Worm (Caenorhabditis elegans): Measurements from ENCODE around the gene W04E12.9.

The W04E12.9 gene

DNA sequence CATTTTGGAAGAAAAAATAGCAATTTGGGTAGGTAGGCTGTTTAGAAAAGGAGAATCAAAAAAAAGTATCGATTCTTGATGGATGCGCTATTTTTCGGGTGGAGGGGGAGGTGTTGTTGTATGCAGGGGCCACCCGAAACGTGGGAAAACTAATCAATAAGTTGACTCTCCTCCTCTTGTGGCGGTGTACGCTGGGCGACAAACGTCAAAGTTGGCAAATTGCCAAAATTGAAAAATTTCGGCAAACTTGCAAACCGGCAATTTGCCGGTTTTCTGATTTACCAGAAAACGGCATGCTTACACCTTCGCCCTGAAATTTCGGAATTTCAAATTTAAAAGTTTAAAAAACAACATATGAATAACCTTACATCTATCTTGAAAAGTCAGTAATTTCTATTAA lies 15.3 kb upstream of the W04E12.9 start, which contains the start of gene W04E12.2:
Gene W04E12.2, minus strand, starts transcription at position 101 of the 400 bp plus-strand sequence.
- TF ChIP-seq Y79H2A.3 (GFP tag; conservative IDR thresholded peaks at IDR 0.05) (no peak), hmg-20 (GFP tag; IDR thresholded peaks at IDR 0.05) (no peak), attf-6 (GFP tag; IDR thresholded peaks at IDR 0.05) (no peak), zim-3 (tag; optimal IDR thresholded peaks at IDR 0.05) (no peak), ceh-79 (tag; optimal IDR thresholded peaks at IDR 0.05) (no peak), Y53G8AR.9 (GFP tag; conservative IDR thresholded peaks at IDR 0.05) (no peak), Y67H2A.10 (GFP tag; conservative IDR thresholded peaks at IDR 0.05) (no peak), F22D6.2 (tag; optimal IDR thresholded peaks at IDR 0.05) (no peak), egrh-3 (GFP tag; IDR thresholded peaks at IDR 0.05) (no peak), K11D2.4 (GFP tag; IDR thresholded peaks at IDR 0.05) (no peak), ccch-3 (GFP tag; optimal IDR thresholded peaks at IDR 0.05) (no peak), bed-2 (GFP tag; IDR thresholded peaks at IDR 0.05) (no peak), B0261.1 (tag; optimal IDR thresholded peaks at IDR 0.05) (no peak), madf-6 (GFP tag; IDR thresholded peaks at IDR 0.05) (no peak), F49E8.2 (tag; optimal IDR thresholded peaks at IDR 0.05; ENCODE audit: insufficient read depth) (no peak), T07F8.4 (tag; optimal IDR thresholded peaks at IDR 0.05) (no peak), mes-4 (tag; optimal IDR thresholded peaks at IDR 0.05) (no peak), efl-1 (GFP tag; optimal IDR thresholded peaks at IDR 0.05) (no peak)

DNA sequence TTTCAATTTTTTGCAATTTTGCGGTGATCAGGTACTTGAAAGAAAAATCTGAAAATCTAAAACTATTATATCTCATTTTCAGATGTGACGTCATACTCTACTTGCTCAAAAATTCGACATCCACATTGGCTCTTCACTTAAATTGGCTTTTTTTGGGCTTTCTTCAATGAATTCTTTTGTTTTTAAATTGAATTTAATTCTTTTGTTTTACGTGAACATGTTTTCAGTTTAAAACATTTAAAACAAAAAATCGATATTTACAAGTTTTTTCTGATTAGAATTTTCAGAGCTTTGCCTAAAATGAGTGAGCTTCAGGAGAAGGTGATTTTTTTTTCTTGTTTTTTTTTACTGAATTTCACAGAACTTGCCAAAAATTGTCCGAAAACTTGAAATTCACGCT lies 14.7 kb upstream of the W04E12.9 start, which contains the start of gene W04E12.3:
Gene W04E12.3, plus strand, starts transcription at position 301 of the 400 bp plus-strand sequence.
- TF ChIP-seq egl-18 (GFP tag; IDR thresholded peaks at IDR 0.05) = no peak
- TF ChIP-seq pbrm-1 (GFP tag; IDR thresholded peaks at IDR 0.05) = no peak
- no peak for TF ChIP-seq F37B4.10 (GFP tag; IDR thresholded peaks at IDR 0.05)
- no peak for TF ChIP-seq B0019.2 (GFP tag; conservative IDR thresholded peaks at IDR 0.05)
- no peak for TF ChIP-seq Y95B8A.8 (GFP tag; IDR thresholded peaks at IDR 0.05)
- no peak for TF ChIP-seq hmg-1.2 (GFP tag; IDR thresholded peaks at IDR 0.05)
- no peak for TF ChIP-seq F49E8.2 (tag; optimal IDR thresholded peaks at IDR 0.05; ENCODE audit: insufficient read depth)
- TF ChIP-seq ztf-25 (GFP tag; IDR thresholded peaks at IDR 0.05) = no peak
- TF ChIP-seq B0336.3 (GFP tag; IDR thresholded peaks at IDR 0.05) = no peak
- TF ChIP-seq hlh-26 (GFP tag; conservative IDR thresholded peaks at IDR 0.05) = no peak
- TF ChIP-seq lsy-27 (tag; optimal IDR thresholded peaks at IDR 0.05; ENCODE audit: borderline replicate concordance, insufficient read depth) = no peak
- no peak for TF ChIP-seq die-1 (tag; optimal IDR thresholded peaks at IDR 0.05)

DNA sequence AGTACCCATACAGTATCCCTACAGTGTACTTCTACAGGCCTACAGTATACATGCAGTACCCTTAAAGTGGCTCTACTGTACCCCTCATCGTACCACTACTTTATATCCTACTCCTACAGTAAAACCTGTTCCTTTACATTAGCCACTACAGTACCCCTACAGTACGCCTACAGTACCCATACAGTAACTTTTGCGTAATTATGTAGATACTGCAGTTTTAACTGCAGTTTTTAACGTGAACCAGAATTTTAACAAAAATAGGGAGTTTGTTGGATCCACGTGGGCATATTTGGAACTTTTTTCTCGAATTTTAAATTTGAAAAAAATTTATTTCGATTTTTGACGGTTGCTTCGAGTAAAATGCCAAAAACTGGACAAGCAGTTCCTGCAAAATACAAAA lies 13.0 kb upstream of the W04E12.9 start, which contains the start of gene W04E12.4:
Gene W04E12.4, plus strand, starts transcription at position 301 of the 400 bp plus-strand sequence.
- TF ChIP-seq ceh-91 (GFP tag; IDR thresholded peaks at IDR 0.05) (no peak), pbrm-1 (GFP tag; IDR thresholded peaks at IDR 0.05) (no peak), hlh-12 (tag; optimal IDR thresholded peaks at IDR 0.05) (no peak), ceh-40 (GFP tag; IDR thresholded peaks at IDR 0.05) (no peak), zim-3 (tag; optimal IDR thresholded peaks at IDR 0.05) (no peak), cebp-2 (GFP tag; IDR thresholded peaks at IDR 0.05) (no peak), ztf-22 (GFP tag; optimal IDR thresholded peaks at IDR 0.05) (no peak)

ce11 chrV:19743794-19744193 lies 12.6 kb upstream of the W04E12.9 start:
- TF ChIP-seq zfh-2 (GFP tag; conservative IDR thresholded peaks at IDR 0.05) = peak; percentile 69
- TF ChIP-seq K12H6.12 (tag; optimal IDR thresholded peaks at IDR 0.05) = no peak

All from whole organism, young adult.